Worm (Caenorhabditis elegans) whole organism, midembryonic: ENCODE results near the gene W10D9.3.
A peak's percentile ranks its signal among the peaks of the same experiment; 100 is the strongest.
"Not testable (repeated sequence)": the region's sequence is repeated elsewhere in the genome, so short reads cannot be mapped to it uniquely, and the experiment has no call there.

Experiments
- T22C8.4 ChIP-seq: fragments of 200-800 bp; sonication (Bioruptor generic); IDR thresholded peaks from 2 replicates; pipeline ENCODE4 v1.3.6; 2022; ENCODE audit warnings: missing genetic modification characterization, missing compliant biosample characterization
- cog-1 ChIP-seq: sonication (generic microtip); optimal IDR thresholded peaks from 2 replicates; lab custom pipeline; 2016; ENCODE audit warnings: missing genetic modification characterization, missing compliant biosample characterization
- flt-1 ChIP-seq: fragments of 200-800 bp; sonication (Bioruptor generic); IDR thresholded peaks from 2 replicates; pipeline ENCODE4 v1.3.6; 2022; ENCODE audit warnings: missing genetic modification characterization, missing compliant biosample characterization
- klf-2 ChIP-seq: fragments of 200-800 bp; sonication (Bioruptor generic); conservative IDR thresholded peaks from 2 replicates; pipeline ENCODE4 v1.3.6; 2022; ENCODE audit warnings: missing genetic modification reagents, missing genetic modification characterization, missing compliant biosample characterization
- med-1 ChIP-seq: sonication (generic microtip); optimal IDR thresholded peaks from 2 replicates; lab custom pipeline; 2017; ENCODE audit warnings: missing genetic modification characterization, mild to moderate bottlenecking, missing compliant biosample characterization, antibody characterized with exemption, missing genetic modification reagents; ENCODE audit not compliant: insufficient read depth
- ref-1 ChIP-seq: fragments of 200-800 bp; sonication (Bioruptor generic); conservative IDR thresholded peaks from 2 replicates; pipeline ENCODE4 v1.3.6; 2022; ENCODE audit warnings: missing genetic modification reagents, missing genetic modification characterization, missing compliant biosample characterization
- tab-1 ChIP-seq: fragments of 200-800 bp; sonication (Bioruptor generic); IDR thresholded peaks from 2 replicates; pipeline ENCODE4 v1.3.6; 2022; ENCODE audit warnings: missing genetic modification characterization, missing compliant biosample characterization
- ztf-23 ChIP-seq: fragments of 200-800 bp; sonication (Bioruptor generic); IDR thresholded peaks from 2 replicates; pipeline ENCODE4 v1.3.6; 2022; ENCODE audit warnings: missing genetic modification reagents, missing genetic modification characterization, missing compliant biosample characterization
- ztf-29 ChIP-seq: fragments of 200-800 bp; sonication (Bioruptor generic); IDR thresholded peaks from 2 replicates; pipeline ENCODE4 v1.3.6; 2022; ENCODE audit warnings: missing genetic modification reagents, missing genetic modification characterization, missing compliant biosample characterization

The W10D9.3 gene

ce11 chrII:473203-473602, 12.5 kb upstream of the W10D9.3 start, which contains the start of gene W07E6.5:
Gene W07E6.5 (plus strand): TSS chrII:473503.
- no peak for TF ChIP-seq tab-1 (GFP tag; lab: Robert Waterston, UW)
- no peak for TF ChIP-seq klf-2 (GFP tag; lab: Robert Waterston, UW)
- no peak for TF ChIP-seq ref-1 (GFP tag; lab: Robert Waterston, UW)
- no peak for TF ChIP-seq ztf-29
- TF ChIP-seq cog-1 (tag; lab: Kevin White, UChicago), result no peak
- no peak for TF ChIP-seq T22C8.4 (GFP tag; lab: Robert Waterston, UW)
- TF ChIP-seq ztf-23 (GFP tag; lab: Robert Waterston, UW), result no peak
- TF ChIP-seq flt-1 (GFP tag; lab: Robert Waterston, UW), result no peak
- no peak for TF ChIP-seq med-1 (GFP tag; lab: Kevin White, UChicago)

ce11 chrII:470375-470774, 9.6 kb upstream of the W10D9.3 start, which contains the start of gene tomm-22:
Gene tomm-22 (minus strand): TSS chrII:470475.
- TF ChIP-seq cog-1 (tag; lab: Kevin White, UChicago) (no peak), ref-1 (GFP tag; lab: Robert Waterston, UW) (no peak), ztf-23 (GFP tag; lab: Robert Waterston, UW) (no peak), ztf-29 (no peak)

- TF ChIP-seq klf-2 (GFP tag; lab: Robert Waterston, UW) (no peak), cog-1 (tag; lab: Kevin White, UChicago) (no peak), flt-1 (GFP tag; lab: Robert Waterston, UW) (no peak), ztf-29 (no peak), T22C8.4 (GFP tag; lab: Robert Waterston, UW) (no peak), ztf-23 (GFP tag; lab: Robert Waterston, UW) (no peak), ref-1 (GFP tag; lab: Robert Waterston, UW) (no peak), med-1 (GFP tag; lab: Kevin White, UChicago) (no peak), tab-1 (GFP tag; lab: Robert Waterston, UW) (no peak)
Observed at ce11 chrII:467265-467664, 6.5 kb upstream of the W10D9.3 start, which contains the start of gene nfyb-1. Gene nfyb-1 (minus strand): TSS chrII:467365.

ce11 chrII:461297-461696, 562 bp upstream of the W10D9.3 start:
- TF ChIP-seq med-1 (GFP tag; lab: Kevin White, UChicago) (no peak), tab-1 (GFP tag; lab: Robert Waterston, UW) (no peak), ref-1 (GFP tag; lab: Robert Waterston, UW) (no peak), klf-2 (GFP tag; lab: Robert Waterston, UW) (no peak), ztf-29 (no peak), cog-1 (tag; lab: Kevin White, UChicago) (no peak), flt-1 (GFP tag; lab: Robert Waterston, UW) (no peak), T22C8.4 (GFP tag; lab: Robert Waterston, UW) (no peak), ztf-23 (GFP tag; lab: Robert Waterston, UW) (no peak)

- TF ChIP-seq cog-1 (tag; lab: Kevin White, UChicago) (no peak), ztf-29 (no peak), tab-1 (GFP tag; lab: Robert Waterston, UW) (no peak), T22C8.4 (GFP tag; lab: Robert Waterston, UW) (0 out of 2 replicates have a peak, but pooled peaks have one; percentile 9), flt-1 (GFP tag; lab: Robert Waterston, UW) (no peak), ref-1 (GFP tag; lab: Robert Waterston, UW) (no peak)
Observed at ce11 chrII:457790-458189, 2.9 kb downstream of the W10D9.3 start, which contains the start of gene gvd-1. Gene gvd-1 (minus strand): TSS chrII:457890.

ce11 chrII:456371-456770, 4.4 kb downstream of the W10D9.3 start:
- TF ChIP-seq med-1 (GFP tag; lab: Kevin White, UChicago), result no peak
- TF ChIP-seq ztf-23 (GFP tag; lab: Robert Waterston, UW), result no peak
- TF ChIP-seq klf-2 (GFP tag; lab: Robert Waterston, UW), result no peak
- no peak for TF ChIP-seq cog-1 (tag; lab: Kevin White, UChicago)
- TF ChIP-seq ref-1 (GFP tag; lab: Robert Waterston, UW), result no peak
- no peak for TF ChIP-seq tab-1 (GFP tag; lab: Robert Waterston, UW)
- TF ChIP-seq ztf-29, result no peak
- TF ChIP-seq T22C8.4 (GFP tag; lab: Robert Waterston, UW), result no peak
- no peak for TF ChIP-seq flt-1 (GFP tag; lab: Robert Waterston, UW)

ce11 chrII:454646-455045, 6.1 kb downstream of the W10D9.3 start, which contains the start of gene W10D9.1:
Gene W10D9.1 (plus strand): TSS chrII:454946.
- not testable (repeated sequence) for TF ChIP-seq ref-1 (GFP tag; lab: Robert Waterston, UW); med-1 (GFP tag; lab: Kevin White, UChicago); ztf-23 (GFP tag; lab: Robert Waterston, UW)

- 0 out of 2 replicates have a peak, but pooled peaks have one; percentile 33 for TF ChIP-seq flt-1 (GFP tag; lab: Robert Waterston, UW)
Observed at ce11 chrII:452159-452558, 8.6 kb downstream of the W10D9.3 start.

ce11 chrII:441102-441501, 19.6 kb downstream of the W10D9.3 start, which contains the start of gene C24H12.1:
Gene C24H12.1 (plus strand): TSS chrII:441402.
- TF ChIP-seq med-1 (GFP tag; lab: Kevin White, UChicago); ztf-29; ref-1 (GFP tag; lab: Robert Waterston, UW): not testable (repeated sequence)

- TF ChIP-seq cog-1 (tag; lab: Kevin White, UChicago) (no peak), klf-2 (GFP tag; lab: Robert Waterston, UW) (no peak), T22C8.4 (GFP tag; lab: Robert Waterston, UW) (no peak), ztf-29 (no peak), flt-1 (GFP tag; lab: Robert Waterston, UW) (no peak), ref-1 (GFP tag; lab: Robert Waterston, UW) (no peak), ztf-23 (GFP tag; lab: Robert Waterston, UW) (no peak), med-1 (GFP tag; lab: Kevin White, UChicago) (no peak), tab-1 (GFP tag; lab: Robert Waterston, UW) (no peak)
Observed at ce11 chrII:437279-437678, 23.5 kb downstream of the W10D9.3 start.
